Worm (Caenorhabditis elegans): ENCODE data around the gene spds-1.

DNA sequence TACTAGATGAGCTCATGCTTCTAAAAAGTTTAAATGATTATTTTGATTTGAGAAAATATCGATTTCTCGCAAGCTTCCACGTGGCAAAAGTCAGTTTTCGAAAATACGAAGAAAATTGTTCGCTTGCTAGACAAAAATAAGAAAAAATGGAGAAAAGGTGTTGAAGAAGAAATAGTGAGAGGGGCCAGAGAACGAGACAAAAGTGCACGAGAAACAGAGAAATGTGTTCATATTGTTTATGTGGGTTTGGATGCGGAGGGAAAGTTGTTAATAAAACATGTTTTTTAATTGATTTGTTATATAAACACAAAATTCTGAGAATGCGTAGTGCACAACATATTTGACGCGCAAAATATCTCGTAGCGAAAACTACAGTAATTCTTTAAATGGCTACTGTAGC is 21.3 kb upstream of the spds-1 start, which contains the start of gene Y46G5A.15:
- TF ChIP-seq him-1 (tag; optimal IDR thresholded peaks at IDR 0.05) = no peak
- no peak for TF ChIP-seq W03F9.2 (tag; optimal IDR thresholded peaks at IDR 0.05)
- TF ChIP-seq dao-5 (tag; optimal IDR thresholded peaks at IDR 0.05) = no peak

Data from whole organism, L4/young adult.